Worm (Caenorhabditis elegans): Measurements from ENCODE around the gene T08A9.13.

Gene T08A9.13

ce11 chrX:7305520-7306186 lies 16.6 kb downstream of the T08A9.13 start, which contains the start of gene sur-5 (continued):
- no peak for TF ChIP-seq pha-4 (GFP tag; IDR thresholded peaks at IDR 0.05)
- TF ChIP-seq pha-4 (tag; optimal IDR thresholded peaks at IDR 0.05), result no peak
- TF ChIP-seq cey-2 (tag; optimal IDR thresholded peaks at IDR 0.05; ENCODE audit: borderline replicate concordance, insufficient read depth), result no peak
- TF ChIP-seq dmd-6 (GFP tag; IDR thresholded peaks at IDR 0.05), result peak; percentile 61
- TF ChIP-seq attf-4 (tag; optimal IDR thresholded peaks at IDR 0.05), result no peak
- no peak for TF ChIP-seq daf-16 (GFP tag; optimal IDR thresholded peaks at IDR 0.05)
- TF ChIP-seq daf-16 (tag; optimal IDR thresholded peaks at IDR 0.05), result peak; percentile 86

ce11 chrX:7303115-7303514 lies 19.1 kb downstream of the T08A9.13 start:
- TF ChIP-seq set-16 (GFP tag; IDR thresholded peaks at IDR 0.05) (no peak), sdz-12 (GFP tag; optimal IDR thresholded peaks at IDR 0.05) (no peak), hif-1 (tag; optimal IDR thresholded peaks at IDR 0.05) (no peak), zfp-2 (tag; optimal IDR thresholded peaks at IDR 0.05) (no peak), mxl-2 (GFP tag; conservative IDR thresholded peaks at IDR 0.05) (no peak), pqm-1 (tag; optimal IDR thresholded peaks at IDR 0.05) (peak; percentile 48), daf-12 (tag; optimal IDR thresholded peaks at IDR 0.05) (no peak), php-3 (GFP tag; IDR thresholded peaks at IDR 0.05) (peak; percentile 47; the same call in 1 of the 2 replicates), daf-19 (GFP tag; conservative IDR thresholded peaks at IDR 0.05) (no peak), hmg-1.1 (GFP tag; IDR thresholded peaks at IDR 0.05) (no peak), ztf-7 (tag; optimal IDR thresholded peaks at IDR 0.05) (no peak), arid-1 (GFP tag; conservative IDR thresholded peaks at IDR 0.05) (no peak), hlh-30 (tag; optimal IDR thresholded peaks at IDR 0.05; ENCODE audit: insufficient read depth) (no peak), dmd-6 (GFP tag; IDR thresholded peaks at IDR 0.05) (peak; percentile 54; the same call in 1 of the 2 replicates), tra-1 (GFP tag; IDR thresholded peaks at IDR 0.05) (0 out of 2 replicates have a peak, but pooled peaks have one; percentile 7), ceh-20 (GFP tag; IDR thresholded peaks at IDR 0.05) (no peak), skn-1 (tag; optimal IDR thresholded peaks at IDR 0.05) (no peak), dve-1 (tag; optimal IDR thresholded peaks at IDR 0.05; ENCODE audit: insufficient read depth) (peak; percentile 65), Y105C5A.15 (GFP tag; IDR thresholded peaks at IDR 0.05) (no peak), egl-43 (GFP tag; IDR thresholded peaks at IDR 0.05) (no peak), Y75B8A.6 (GFP tag; IDR thresholded peaks at IDR 0.05) (no peak), cey-2 (tag; optimal IDR thresholded peaks at IDR 0.05; ENCODE audit: borderline replicate concordance, insufficient read depth) (no peak), nhr-10 (tag; optimal IDR thresholded peaks at IDR 0.05) (no peak), dmd-8 (GFP tag; IDR thresholded peaks at IDR 0.05) (no peak), unc-130 (GFP tag; optimal IDR thresholded peaks at IDR 0.05) (no peak), F49E8.2 (tag; optimal IDR thresholded peaks at IDR 0.05; ENCODE audit: borderline replicate concordance) (no peak), hlh-11 (tag; optimal IDR thresholded peaks at IDR 0.05) (peak; percentile 34), daf-16 (GFP tag; optimal IDR thresholded peaks at IDR 0.05) (no peak), daf-16 (tag; optimal IDR thresholded peaks at IDR 0.05) (peak; percentile 46), ces-1 (GFP tag; optimal IDR thresholded peaks at IDR 0.05) (no peak), tag-97 (GFP tag; IDR thresholded peaks at IDR 0.05) (no peak), mes-2 (tag; optimal IDR thresholded peaks at IDR 0.05; ENCODE audit: poor library complexity, severe bottlenecking) (no peak), nhr-42 (GFP tag; IDR thresholded peaks at IDR 0.05) (no peak), unc-62 (GFP tag; optimal IDR thresholded peaks at IDR 0.05 in 1 of 2) (peak in 1 of 2 experiments; percentile 3), unc-62 (tag; optimal IDR thresholded peaks at IDR 0.05) (no peak)
